Fruit fly (Drosophila melanogaster): Measurements from ENCODE around the gene CG12971.

The CG12971 gene

dm6 chr3L:21319313-21319907, 36.9 kb downstream of the CG12971 start:
- TF ChIP-seq abd-A (tag; optimal IDR thresholded peaks at IDR 0.05) (peak; percentile 89), CG3163 (GFP tag; optimal IDR thresholded peaks at IDR 0.05) (peak; percentile 78), CG18599 (GFP tag; optimal IDR thresholded peaks at IDR 0.05) (peak; percentile 57), CG8388 (GFP tag; optimal IDR thresholded peaks at IDR 0.05) (no peak), Trl (optimal IDR thresholded peaks at IDR 0.05) (peak; percentile 54 to 80), Trl (GFP tag; optimal IDR thresholded peaks at IDR 0.05) (no peak), Dbx (GFP tag; IDR thresholded peaks at IDR 0.05) (no peak)

dm6 chr3L:21318474-21318873, 37.8 kb downstream of the CG12971 start, which contains the start of gene Rab26:
Gene Rab26 (plus strand): TSS chr3L:21318774.
- 0 out of 4 replicates have a peak, but pooled peaks have one; percentile 12 for TF ChIP-seq chinmo (GFP tag; IDR thresholded peaks at IDR 0.05; ENCODE audit: partially characterized antibody)
- TF ChIP-seq Trl (optimal IDR thresholded peaks at IDR 0.05) = peak; percentile 13 to 30
- no peak for TF ChIP-seq Trl (GFP tag; optimal IDR thresholded peaks at IDR 0.05)
- TF ChIP-seq seq (GFP tag; IDR thresholded peaks at IDR 0.05) = peak; percentile 15; the same call in 1 of the 2 replicates
- 0 out of 2 replicates have a peak, but pooled peaks have one; percentile 29 for TF ChIP-seq sim (GFP tag; IDR thresholded peaks at IDR 0.05)
- TF ChIP-seq ap (GFP tag; IDR thresholded peaks at IDR 0.05) = no peak

dm6 chr3L:21317416-21318259, 38.7 kb downstream of the CG12971 start, which contains the start of gene Pc:
Gene Pc (minus strand): TSS chr3L:21318020.
- TF ChIP-seq Camta (GFP tag; optimal IDR thresholded peaks at IDR 0.05) = peak; percentile 10
- TF ChIP-seq Dad (GFP tag; optimal IDR thresholded peaks at IDR 0.05) = peak; percentile 1
- peak; percentile 79 for TF ChIP-seq CG2712 (tag; optimal IDR thresholded peaks at IDR 0.05)
- peak; percentile 82 for TF ChIP-seq CG30020 (tag; optimal IDR thresholded peaks at IDR 0.05)
- TF ChIP-seq CG9817 (tag; optimal IDR thresholded peaks at IDR 0.05) = peak; percentile 23
- peak; percentile 68 for TF ChIP-seq HmgZ (tag; optimal IDR thresholded peaks at IDR 0.05)
- TF ChIP-seq inv (GFP tag; IDR thresholded peaks at IDR 0.05; ENCODE audit: partially characterized antibody) = peak; percentile 83
- 0 out of 2 replicates have a peak, but pooled peaks have one; percentile 37 for TF ChIP-seq rib (GFP tag; IDR thresholded peaks at IDR 0.05)
- TF ChIP-seq CG13894 (tag; optimal IDR thresholded peaks at IDR 0.05) = peak; percentile 55
- peak; percentile 11 to 16 for TF ChIP-seq dpn (GFP tag; optimal IDR thresholded peaks at IDR 0.05)
- TF ChIP-seq exex (tag; optimal IDR thresholded peaks at IDR 0.05) = no peak
- peak; percentile 66 for TF ChIP-seq Dp (GFP tag; optimal IDR thresholded peaks at IDR 0.05)
- no peak for TF ChIP-seq CG12942 (GFP tag; optimal IDR thresholded peaks at IDR 0.05)
- TF ChIP-seq CG3847 (GFP tag; IDR thresholded peaks at IDR 0.05) = peak; percentile 69
- TF ChIP-seq CG15479 (GFP tag; optimal IDR thresholded peaks at IDR 0.05) = peak; percentile 24
- peak; percentile 16 for TF ChIP-seq Vsx1 (GFP tag; optimal IDR thresholded peaks at IDR 0.05)
- TF ChIP-seq gce (GFP tag; IDR thresholded peaks at IDR 0.05) = no peak
- TF ChIP-seq CG4282 (GFP tag; optimal IDR thresholded peaks at IDR 0.05) = peak; percentile 40
- TF ChIP-seq Med (GFP tag) = peak; percentile 88
- peak; percentile 16 for TF ChIP-seq slp2 (GFP tag; optimal IDR thresholded peaks at IDR 0.05)
- TF ChIP-seq Ets65A (GFP tag) = peak; percentile 4
- TF ChIP-seq CkIIα-i1 (GFP tag; IDR thresholded peaks at IDR 0.05) = 0 out of 2 replicates have a peak, but pooled peaks have one; percentile 13
- no peak for TF ChIP-seq CG10654 (GFP tag; optimal IDR thresholded peaks at IDR 0.05)
- peak; percentile 63 for TF ChIP-seq CG13624 (GFP tag; optimal IDR thresholded peaks at IDR 0.05)
- peak; percentile 32 for TF ChIP-seq CG15601 (tag; optimal IDR thresholded peaks at IDR 0.05)
- TF ChIP-seq phol (tag; optimal IDR thresholded peaks at IDR 0.05) = peak; percentile 47
- no peak for TF ChIP-seq chm (GFP tag; IDR thresholded peaks at IDR 0.05)
- peak; percentile 13 for TF ChIP-seq CG8290 (GFP tag; optimal IDR thresholded peaks at IDR 0.05)
- peak in 1 of 2 experiments; percentile 78 for TF ChIP-seq CG8290 (tag; optimal IDR thresholded peaks at IDR 0.05)
- no peak for TF ChIP-seq CG33557 (GFP tag; optimal IDR thresholded peaks at IDR 0.05)
- peak; percentile 79 for TF ChIP-seq CG34224 (GFP tag; IDR thresholded peaks at IDR 0.05; ENCODE audit: partially characterized antibody)
- TF ChIP-seq sob (GFP tag; IDR thresholded peaks at IDR 0.05) = peak; percentile 48; the same call in 1 of the 2 replicates
- TF ChIP-seq gfzf (GFP tag; optimal IDR thresholded peaks at IDR 0.05) = peak; percentile 86
- peak; percentile 80 for TF ChIP-seq MBD-R2 (GFP tag; IDR thresholded peaks at IDR 0.05)
